Fruit fly (Drosophila melanogaster): ENCODE measurements around the gene CG13005.

CG13005 gene

DNA sequence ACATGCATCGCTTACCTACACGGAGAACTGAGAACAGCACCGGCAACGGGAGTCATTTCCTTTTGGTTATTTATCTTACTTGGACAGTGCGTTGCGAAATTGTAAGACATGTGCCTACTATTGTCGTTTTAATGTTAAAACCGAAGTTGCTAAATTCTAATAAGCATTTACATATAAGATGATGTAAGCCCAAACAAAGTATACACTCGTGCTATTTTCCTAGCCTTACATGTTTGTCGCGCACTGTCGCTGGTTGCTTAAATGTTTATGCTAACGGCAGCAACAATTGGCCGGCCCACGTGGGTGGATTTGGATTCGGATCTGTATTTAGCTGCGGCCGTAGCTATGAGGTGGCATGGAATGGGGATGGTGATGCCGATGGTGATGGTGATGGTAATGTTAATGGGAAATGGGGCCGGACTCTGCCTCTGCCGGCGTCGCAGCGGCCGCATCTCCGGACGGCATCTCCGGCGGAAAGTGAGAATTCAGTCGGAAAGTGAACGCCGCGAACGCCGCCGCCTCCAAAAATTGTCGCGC, 7.8 kb downstream of the CG13005 start, which contains the start of gene CG4829:
CG4829 (plus strand) TSS at position 487 of the 537 bp plus-strand sequence.
- TF ChIP-seq CG17801 (GFP tag; optimal IDR thresholded peaks at IDR 0.05; ENCODE audit: partially characterized antibody) = peak; percentile 37

dm6 chrX:16813226-16813625, 9.8 kb downstream of the CG13005 start:
- no peak for TF ChIP-seq CG17801 (GFP tag; optimal IDR thresholded peaks at IDR 0.05; ENCODE audit: partially characterized antibody)

DNA sequence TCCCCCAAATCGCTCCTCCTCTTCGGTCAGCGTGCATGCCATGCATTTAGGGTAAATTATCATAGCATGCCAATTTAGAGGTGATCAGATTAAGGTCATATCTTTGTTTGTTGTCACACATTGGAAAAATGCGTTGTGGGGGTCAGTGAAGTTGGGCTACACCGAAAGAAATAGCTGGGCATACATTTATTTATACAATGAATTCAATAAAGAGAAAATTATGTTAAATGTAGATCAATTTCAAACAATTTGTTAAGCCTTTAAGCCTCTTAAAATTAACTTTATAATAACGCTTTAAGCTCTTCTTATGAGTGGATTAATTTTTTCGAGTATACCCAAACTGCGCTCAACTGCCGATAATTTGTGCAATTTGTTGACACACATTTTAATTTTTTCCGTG, 10.9 kb downstream of the CG13005 start:
- TF ChIP-seq CG17801 (GFP tag; optimal IDR thresholded peaks at IDR 0.05; ENCODE audit: partially characterized antibody) = peak; percentile 3

DNA sequence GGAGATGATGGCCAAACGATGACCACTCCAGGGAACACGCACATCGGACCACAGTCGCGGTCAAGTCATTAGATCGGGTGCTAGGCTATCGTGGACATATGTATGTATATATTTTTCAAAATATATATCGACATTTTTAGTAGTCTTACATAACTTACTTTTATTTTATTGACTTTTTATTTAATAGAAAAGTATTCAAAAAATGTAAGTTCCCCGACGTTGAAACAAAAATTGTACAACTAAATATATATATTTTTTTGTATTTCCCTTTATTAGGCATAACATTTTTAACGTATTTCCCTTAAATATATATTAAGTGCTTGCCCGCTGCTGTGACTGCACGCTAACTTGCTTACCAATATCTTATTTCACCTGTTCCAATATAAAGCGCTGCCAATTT, 11.7 kb downstream of the CG13005 start:
- TF ChIP-seq CG17801 (GFP tag; optimal IDR thresholded peaks at IDR 0.05; ENCODE audit: partially characterized antibody) = no peak

dm6 chrX:16816500-16816899, 13.1 kb downstream of the CG13005 start:
- no peak for TF ChIP-seq CG17801 (GFP tag; optimal IDR thresholded peaks at IDR 0.05; ENCODE audit: partially characterized antibody)

dm6 chrX:16818186-16818585, 14.7 kb downstream of the CG13005 start:
- no peak for TF ChIP-seq CG17801 (GFP tag; optimal IDR thresholded peaks at IDR 0.05; ENCODE audit: partially characterized antibody)

DNA sequence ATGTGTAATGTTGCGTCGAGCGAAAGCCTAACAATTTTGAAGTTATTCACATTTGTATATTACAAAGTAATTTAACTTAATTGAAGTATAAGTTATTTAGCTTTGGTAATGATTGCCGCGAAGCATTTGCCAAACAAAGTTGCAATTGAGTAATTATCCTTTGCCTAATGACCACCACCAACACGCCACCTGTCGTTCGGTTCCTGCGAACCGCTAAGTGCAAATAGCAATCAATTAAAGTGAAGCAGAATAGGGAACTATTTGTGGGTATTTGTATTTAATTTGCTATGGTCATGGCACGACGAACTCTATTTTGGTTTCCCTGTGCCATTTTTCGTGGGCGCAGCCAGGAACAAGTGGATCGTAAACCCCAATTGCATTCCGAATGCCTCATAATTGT, 17.2 kb downstream of the CG13005 start:
- TF ChIP-seq CG17801 (GFP tag; optimal IDR thresholded peaks at IDR 0.05; ENCODE audit: partially characterized antibody) = no peak

- TF ChIP-seq CG17801 (GFP tag; optimal IDR thresholded peaks at IDR 0.05; ENCODE audit: partially characterized antibody) = peak; percentile 46
Observed at dm6 chrX:16821216-16821615, 17.8 kb downstream of the CG13005 start.

dm6 chrX:16822080-16822479, 18.6 kb downstream of the CG13005 start:
- peak; percentile 24 for TF ChIP-seq CG17801 (GFP tag; optimal IDR thresholded peaks at IDR 0.05; ENCODE audit: partially characterized antibody)

- no peak for TF ChIP-seq CG17801 (GFP tag; optimal IDR thresholded peaks at IDR 0.05; ENCODE audit: partially characterized antibody)
Observed at dm6 chrX:16829439-16830028, 26.1 kb downstream of the CG13005 start.

DNA sequence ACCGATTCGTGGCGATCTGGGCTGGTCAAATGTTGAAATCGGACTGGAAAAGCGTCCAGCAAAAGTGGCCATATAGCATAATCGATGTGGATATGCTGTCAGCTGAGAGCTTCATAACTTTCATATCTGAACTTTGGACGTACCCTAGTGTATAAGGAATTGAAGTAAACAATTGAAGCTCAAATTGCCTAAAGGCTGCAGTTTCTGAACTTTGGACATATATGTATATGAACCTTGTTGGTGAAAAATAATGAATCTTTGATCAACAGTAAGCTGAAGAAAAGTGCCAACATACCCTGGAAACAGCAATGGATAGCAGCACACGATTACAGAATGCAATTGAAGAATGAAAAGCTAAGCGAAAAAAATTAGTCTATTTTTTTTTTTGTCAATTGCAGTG, 26.6 kb downstream of the CG13005 start:
- TF ChIP-seq CG17801 (GFP tag; optimal IDR thresholded peaks at IDR 0.05; ENCODE audit: partially characterized antibody) = peak; percentile 42

DNA sequence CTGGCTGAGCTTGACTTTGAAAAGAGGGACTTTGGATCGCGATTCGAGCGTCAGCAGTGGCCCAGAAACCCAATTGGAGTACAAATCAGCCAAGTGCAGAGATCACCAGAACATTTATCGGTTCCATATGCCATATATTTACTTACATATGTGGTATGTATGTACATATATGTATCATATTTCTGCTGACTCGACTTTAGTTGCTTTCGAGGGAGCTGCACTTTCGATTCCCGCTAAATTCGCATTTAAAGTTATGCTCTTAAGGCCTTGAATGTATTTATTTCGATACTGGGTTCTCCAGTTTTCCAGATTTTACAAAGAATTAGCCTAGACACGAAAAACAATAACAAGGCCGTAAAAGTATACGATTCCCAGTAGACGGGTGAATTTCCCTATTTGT, 28.4 kb downstream of the CG13005 start:
- TF ChIP-seq CG17801 (GFP tag; optimal IDR thresholded peaks at IDR 0.05; ENCODE audit: partially characterized antibody) = no peak

DNA sequence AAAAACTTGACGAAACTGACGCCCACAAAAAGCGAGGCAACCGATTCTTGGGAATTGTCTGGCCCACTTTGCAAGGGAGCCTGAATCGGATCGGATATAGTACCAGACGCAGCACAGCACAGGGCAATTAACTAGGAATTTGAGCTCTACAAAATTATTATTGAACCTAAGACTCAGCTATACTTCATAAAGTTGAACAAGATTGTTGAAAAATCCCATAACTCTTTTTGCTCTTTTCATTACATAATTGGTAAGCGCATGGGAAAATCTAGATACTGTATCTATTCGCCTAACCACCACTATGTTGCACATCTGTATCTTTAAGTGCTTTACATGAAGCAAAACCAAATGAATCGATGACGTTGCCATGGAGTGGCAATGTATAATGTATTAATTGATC, 29.6 kb downstream of the CG13005 start:
- TF ChIP-seq CG17801 (GFP tag; optimal IDR thresholded peaks at IDR 0.05; ENCODE audit: partially characterized antibody) = peak; percentile 41

DNA sequence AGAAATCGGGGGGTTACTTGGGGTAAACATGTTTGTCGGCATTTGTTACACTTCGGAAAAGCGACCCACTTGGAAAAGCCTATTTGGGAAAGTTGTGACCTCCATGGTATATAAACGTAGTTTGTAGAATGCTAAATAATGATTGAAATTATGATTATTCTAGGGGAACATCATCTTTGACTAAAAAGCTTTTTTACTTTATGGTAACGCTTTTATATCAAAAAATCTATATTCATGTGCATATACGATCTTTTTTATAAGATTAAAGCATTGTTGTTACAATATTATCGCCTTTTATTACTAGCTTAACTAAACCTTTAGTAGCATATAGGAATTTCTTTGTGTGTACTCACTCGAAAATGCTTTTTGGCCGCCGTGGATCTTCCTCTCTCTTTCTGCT, 30.8 kb downstream of the CG13005 start:
- no peak for TF ChIP-seq CG17801 (GFP tag; optimal IDR thresholded peaks at IDR 0.05; ENCODE audit: partially characterized antibody)

DNA sequence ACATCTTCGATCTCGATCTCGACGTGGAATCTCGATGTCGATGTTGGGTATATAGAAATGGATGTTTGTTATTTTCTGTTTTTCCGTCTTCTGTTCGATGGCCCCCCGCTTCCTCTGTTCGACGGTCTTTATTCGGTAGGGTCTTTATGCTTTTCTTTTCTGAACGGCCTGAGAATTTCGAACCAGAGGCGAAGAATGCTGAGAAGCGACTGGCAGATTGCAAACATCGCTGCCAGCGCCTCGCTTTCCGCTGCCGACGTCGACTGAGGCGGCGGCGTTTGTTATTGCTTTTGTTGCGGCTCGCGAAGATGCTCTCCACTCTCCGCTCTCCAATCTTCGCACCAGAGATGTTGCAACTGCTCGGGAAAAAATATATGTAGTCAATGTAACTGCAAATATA, 31.9 kb downstream of the CG13005 start, which contains the start of the genes CG13004 and CG46306:
CG13004 (minus strand) TSS at position 217 of the 400 bp plus-strand sequence.
CG46306 (minus strand) TSS at position 217 of the 400 bp plus-strand sequence.
- no peak for TF ChIP-seq CG17801 (GFP tag; optimal IDR thresholded peaks at IDR 0.05; ENCODE audit: partially characterized antibody)

DNA sequence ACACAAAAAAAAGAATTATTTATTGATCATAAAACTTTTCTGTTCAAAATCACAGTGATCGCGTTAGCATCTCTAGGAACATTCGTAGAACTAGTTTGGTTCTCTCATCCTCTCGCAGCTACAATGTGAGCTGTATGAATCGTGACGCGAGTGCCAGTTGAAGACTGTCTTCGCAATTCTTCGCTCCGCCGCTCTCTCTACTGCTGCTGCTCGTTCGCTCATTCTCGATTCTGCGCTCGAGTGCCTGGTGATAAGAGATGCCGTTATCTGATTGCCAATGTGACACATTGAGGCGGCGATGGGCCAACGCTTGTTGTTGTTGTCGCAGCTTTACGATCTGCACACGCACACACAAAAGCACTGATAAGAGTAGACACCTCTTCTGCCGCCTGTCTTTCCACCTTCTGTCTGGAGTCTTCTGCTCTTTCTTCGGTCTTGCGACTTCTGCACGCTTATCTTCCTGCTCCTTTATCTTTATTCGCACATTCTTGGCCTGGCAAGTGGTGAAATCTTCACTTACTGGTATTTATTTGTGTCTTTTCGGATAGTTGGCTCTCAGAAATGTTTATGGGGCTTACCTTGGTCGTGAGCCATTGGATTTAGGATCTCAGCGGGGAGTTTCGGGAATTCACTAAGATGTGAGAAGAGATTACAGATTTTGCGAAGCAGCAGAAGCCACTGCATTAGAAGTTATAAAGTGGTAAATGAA, 32.8 kb downstream of the CG13005 start:
- no peak for TF ChIP-seq CG17801 (GFP tag; optimal IDR thresholded peaks at IDR 0.05; ENCODE audit: partially characterized antibody)

All from ovary, adult (tissue).